Fruit fly (Drosophila melanogaster): ENCODE measurements around the gene CycJ.

dm6 chr3L:3515280-3516020, 49.2 kb downstream of the CycJ start, which contains the start of gene Eip63E:
- TF ChIP-seq CG8478 (optimal IDR thresholded peaks at IDR 0.05) = no peak
- peak in 1 of 2 experiments; percentile 10 for TF ChIP-seq CTCF (optimal IDR thresholded peaks at IDR 0.05)
